Fruit fly (Drosophila melanogaster) whole organism, prepupa: ENCODE data around the gene Eip75B.

Experiments used
- Blimp-1 ChIP-seq: fragments of 200-800 bp; sonication (Bioruptor generic); optimal IDR thresholded peaks from 3 replicates; lab custom pipeline; 2017; ENCODE audit warnings: missing biosample characterization, missing genetic modification characterization, mild to moderate bottlenecking, moderate library complexity, missing genetic modification reagents
- CG10631 ChIP-seq: fragments of 200-800 bp; sonication (Bioruptor generic); optimal IDR thresholded peaks from 2 replicates; lab custom pipeline; 2016; ENCODE audit warnings: missing biosample characterization, missing genetic modification characterization
- CG10669 ChIP-seq: fragments of 200-800 bp; sonication (Bioruptor generic); optimal IDR thresholded peaks from 3 replicates; lab custom pipeline; 2018; ENCODE audit warnings: missing biosample characterization, mild to moderate bottlenecking, missing genetic modification characterization, moderate library complexity
- CG11762 ChIP-seq: fragments of 200-800 bp; sonication (Bioruptor generic); optimal IDR thresholded peaks from 3 replicates; lab custom pipeline; 2016; ENCODE audit warnings: missing biosample characterization, missing genetic modification characterization; ENCODE audit not compliant: insufficient read depth
- CG11902 ChIP-seq: fragments of 200-800 bp; sonication (Bioruptor generic); optimal IDR thresholded peaks from 3 replicates; lab custom pipeline; 2016; ENCODE audit warnings: missing biosample characterization, missing genetic modification characterization
- CG15336 ChIP-seq: fragments of 200-800 bp; sonication (Bioruptor generic); IDR thresholded peaks from 2 replicates; pipeline ENCODE4 v1.3.6; 2022; ENCODE audit warnings: missing biosample characterization, missing genetic modification characterization
- CG1621 ChIP-seq: fragments of 200-800 bp; sonication (Bioruptor generic); optimal IDR thresholded peaks from 3 replicates; lab custom pipeline; 2018; ENCODE audit warnings: missing biosample characterization, mild to moderate bottlenecking, missing genetic modification characterization
- CG16779 ChIP-seq: fragments of 200-800 bp; sonication (Bioruptor generic); optimal IDR thresholded peaks from 3 replicates; lab custom pipeline; 2017; ENCODE audit warnings: missing biosample characterization, mild to moderate bottlenecking, missing genetic modification characterization
- CG32006 ChIP-seq: fragments of 200-800 bp; sonication (Bioruptor generic); optimal IDR thresholded peaks from 3 replicates; lab custom pipeline; 2017; ENCODE audit warnings: missing biosample characterization, mild to moderate bottlenecking, missing genetic modification characterization
- CG34406 ChIP-seq: fragments of 200-800 bp; sonication (Bioruptor generic); optimal IDR thresholded peaks from 3 replicates; lab custom pipeline; 2016; ENCODE audit warnings: missing biosample characterization, missing genetic modification characterization
- CG3919 ChIP-seq: fragments of 200-800 bp; sonication (Bioruptor generic); optimal IDR thresholded peaks from 3 replicates; lab custom pipeline; 2016; ENCODE audit warnings: missing biosample characterization, missing genetic modification characterization
- CG4318 ChIP-seq: fragments of 200-800 bp; sonication (Bioruptor generic); optimal IDR thresholded peaks from 3 replicates; lab custom pipeline; 2017; ENCODE audit warnings: missing biosample characterization, mild to moderate bottlenecking, missing genetic modification characterization
- CG6163 ChIP-seq: fragments of 200-800 bp; sonication (Bioruptor generic); IDR thresholded peaks from 3 replicates; pipeline ENCODE4 v1.3.6; 2022; ENCODE audit warnings: missing biosample characterization, missing genetic modification characterization
- CG6276 ChIP-seq: fragments of 200-800 bp; sonication (Bioruptor generic); optimal IDR thresholded peaks from 2 replicates; lab custom pipeline; 2017; ENCODE audit warnings: missing biosample characterization, mild to moderate bottlenecking, missing genetic modification characterization
- CG6792 ChIP-seq: fragments of 200-800 bp; sonication (Bioruptor generic); optimal IDR thresholded peaks from 3 replicates; lab custom pipeline; 2016; ENCODE audit warnings: missing biosample characterization, missing genetic modification characterization
- CG6808 ChIP-seq: fragments of 200-800 bp; sonication (Bioruptor generic); optimal IDR thresholded peaks from 3 replicates; lab custom pipeline; 2017; ENCODE audit warnings: missing biosample characterization, missing genetic modification characterization, mild to moderate bottlenecking, moderate library complexity, missing genetic modification reagents
- CG7368 ChIP-seq: fragments of 200-800 bp; sonication (Bioruptor generic); optimal IDR thresholded peaks from 3 replicates; lab custom pipeline; 2016; ENCODE audit warnings: missing biosample characterization, missing genetic modification characterization
- CG8119 ChIP-seq: fragments of 200-800 bp; sonication (Bioruptor generic); IDR thresholded peaks from 3 replicates; pipeline ENCODE4 v1.3.6; 2022; ENCODE audit warnings: missing biosample characterization, missing genetic modification characterization
- CG8319 ChIP-seq: fragments of 200-800 bp; sonication (Bioruptor generic); optimal IDR thresholded peaks from 3 replicates; lab custom pipeline; 2016; ENCODE audit warnings: missing biosample characterization, missing genetic modification characterization
- CG8632 ChIP-seq: fragments of 200-800 bp; sonication (Bioruptor generic); optimal IDR thresholded peaks from 3 replicates; lab custom pipeline; 2016; ENCODE audit warnings: missing biosample characterization, missing genetic modification characterization
- CG9139 ChIP-seq: fragments of 200-800 bp; sonication (Bioruptor generic); optimal IDR thresholded peaks from 3 replicates; lab custom pipeline; 2017; ENCODE audit warnings: missing biosample characterization, mild to moderate bottlenecking, missing genetic modification characterization
- Eip75B ChIP-seq: fragments of 200-800 bp; sonication (Bioruptor generic); optimal IDR thresholded peaks from 3 replicates; lab custom pipeline; 2016; ENCODE audit warnings: missing biosample characterization, missing genetic modification characterization
- Eip93F ChIP-seq: fragments of 200-800 bp; sonication (Bioruptor generic); optimal IDR thresholded peaks from 2 replicates; lab custom pipeline; 2016; ENCODE audit warnings: missing biosample characterization, mild to moderate bottlenecking, missing genetic modification characterization
- Hr38 ChIP-seq: sonication (Bioruptor generic); optimal IDR thresholded peaks from 2 replicates; lab custom pipeline; 2016; ENCODE audit warnings: missing biosample characterization, missing genetic modification characterization
- Hr39 ChIP-seq: fragments of 200-800 bp; sonication (Bioruptor generic); optimal IDR thresholded peaks from 2 replicates; lab custom pipeline; 2016; ENCODE audit warnings: missing biosample characterization, missing genetic modification characterization
- Hr4 ChIP-seq: fragments of 200-800 bp; sonication (Bioruptor generic); optimal IDR thresholded peaks from 3 replicates; lab custom pipeline; 2016; ENCODE audit warnings: missing biosample characterization, missing genetic modification characterization
- Lpt ChIP-seq: fragments of 200-800 bp; sonication (Bioruptor generic); optimal IDR thresholded peaks from 3 replicates; lab custom pipeline; 2016; ENCODE audit warnings: missing biosample characterization, missing genetic modification characterization
- Met ChIP-seq: fragments of 200-800 bp; sonication (Bioruptor generic); optimal IDR thresholded peaks from 3 replicates; lab custom pipeline; 2016; ENCODE audit warnings: missing biosample characterization, missing genetic modification characterization
- OdsH ChIP-seq: fragments of 200-800 bp; sonication (Bioruptor generic); optimal IDR thresholded peaks from 3 replicates; lab custom pipeline; 2016; ENCODE audit warnings: missing biosample characterization, missing genetic modification characterization
- Smox ChIP-seq: fragments of 200-800 bp; sonication (Bioruptor generic); optimal IDR thresholded peaks from 3 replicates; lab custom pipeline; 2016; ENCODE audit warnings: missing biosample characterization, missing genetic modification characterization
- Sox15 ChIP-seq: fragments of 200-800 bp; sonication (Bioruptor generic); optimal IDR thresholded peaks from 3 replicates; lab custom pipeline; 2016; ENCODE audit warnings: missing biosample characterization, missing genetic modification characterization
- acj6 ChIP-seq: fragments of 200-800 bp; sonication (Bioruptor generic); optimal IDR thresholded peaks from 3 replicates; lab custom pipeline; 2016; ENCODE audit warnings: missing biosample characterization, missing genetic modification characterization
- cyc ChIP-seq: fragments of 200-800 bp; sonication (Bioruptor generic); optimal IDR thresholded peaks from 3 replicates; lab custom pipeline; 2016; ENCODE audit warnings: missing biosample characterization, missing genetic modification characterization
- dac ChIP-seq: fragments of 200-800 bp; sonication (Bioruptor generic); optimal IDR thresholded peaks from 2 replicates; lab custom pipeline; 2017; ENCODE audit warnings: missing biosample characterization, mild to moderate bottlenecking, missing genetic modification characterization
- dsx ChIP-seq: fragments of 200-800 bp; optimal IDR thresholded peaks from 3 replicates; lab custom pipeline; 2019; ENCODE audit warnings: missing biosample characterization, mild to moderate bottlenecking, missing genetic modification characterization, moderate library complexity; ENCODE audit not compliant: poor library complexity, severe bottlenecking
- esn ChIP-seq: fragments of 200-800 bp; sonication (Bioruptor generic); optimal IDR thresholded peaks from 2 replicates; lab custom pipeline; 2016; ENCODE audit warnings: missing biosample characterization, mild to moderate bottlenecking, missing genetic modification characterization, moderate library complexity
- fd59A ChIP-seq: fragments of 200-800 bp; sonication (Bioruptor generic); optimal IDR thresholded peaks from 2 replicates; lab custom pipeline; 2017; ENCODE audit warnings: missing biosample characterization, mild to moderate bottlenecking, missing genetic modification characterization, missing genetic modification reagents
- fd85E ChIP-seq: fragments of 200-800 bp; sonication (Bioruptor generic); optimal IDR thresholded peaks from 3 replicates; lab custom pipeline; 2016; ENCODE audit warnings: missing biosample characterization, missing genetic modification characterization
- lz ChIP-seq: fragments of 200-800 bp; sonication (Bioruptor generic); optimal IDR thresholded peaks from 3 replicates; lab custom pipeline; 2016; ENCODE audit warnings: missing biosample characterization, missing genetic modification characterization
- pdm3 ChIP-seq: fragments of 200-800 bp; sonication (Bioruptor generic); optimal IDR thresholded peaks from 3 replicates; lab custom pipeline; 2016; ENCODE audit warnings: missing biosample characterization, missing genetic modification characterization
- salr ChIP-seq, 2 experiments: fragments of 200-800 bp; sonication (Bioruptor generic); optimal IDR thresholded peaks; 3 replicates each; lab custom pipeline; 2016 to 2018; ENCODE audit warnings: missing biosample characterization in 2 of 2, missing genetic modification characterization in 2 of 2, mild to moderate bottlenecking in 1 of 2
- ss ChIP-seq, 2 experiments: fragments of 200-800 bp; sonication (Bioruptor generic); optimal IDR thresholded peaks; 2 replicates in 1 of 2; 3 replicates in 1 of 2; lab custom pipeline; 2017 to 2018; ENCODE audit warnings: mild to moderate bottlenecking in 2 of 2, missing biosample characterization in 2 of 2, missing genetic modification characterization in 2 of 2, moderate library complexity in 1 of 2
- svp ChIP-seq: fragments of 200-800 bp; sonication (Bioruptor generic); peaks from one replicate; lab custom pipeline; 2016; ENCODE audit warnings: missing biosample characterization, missing genetic modification characterization
- vri ChIP-seq: fragments of 200-800 bp; sonication (Bioruptor generic); optimal IDR thresholded peaks from 3 replicates; lab custom pipeline; 2016; ENCODE audit warnings: missing biosample characterization, mild to moderate bottlenecking, missing genetic modification characterization

Eip75B gene

DNA sequence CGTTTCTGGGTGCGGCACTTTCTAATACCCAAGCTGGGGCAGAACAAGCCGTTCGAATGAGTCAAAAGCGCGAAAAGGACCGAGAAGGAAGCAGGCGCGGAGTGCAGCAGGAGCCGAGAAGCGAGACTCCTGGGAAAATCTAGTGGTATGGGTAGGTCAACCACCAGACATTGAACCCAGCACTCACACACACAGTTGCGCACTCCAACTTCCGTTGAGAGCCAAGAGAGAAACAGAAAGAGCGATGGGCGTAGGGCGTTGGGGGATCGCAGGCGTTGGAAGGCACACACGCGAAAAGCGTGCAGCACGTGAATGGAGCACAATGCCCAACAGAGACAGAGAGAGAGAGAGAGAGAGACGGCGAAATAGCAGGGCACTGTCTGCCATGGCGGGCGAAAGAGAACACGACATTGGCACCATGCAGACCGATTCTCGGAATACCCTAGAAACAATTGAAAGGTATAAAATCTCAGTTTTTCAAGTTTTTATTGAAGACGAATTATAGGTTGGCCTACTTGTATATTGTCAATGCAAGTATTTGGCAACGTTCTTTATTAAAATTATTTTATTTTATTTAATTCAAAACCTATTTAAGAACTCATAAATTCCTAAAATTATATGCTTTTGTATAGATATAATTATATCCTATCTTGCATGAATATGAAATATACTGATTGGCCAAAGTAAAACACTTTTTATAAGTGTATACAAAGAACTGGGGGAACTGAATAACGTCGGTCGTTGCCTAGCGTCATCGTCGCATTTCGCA, 13.3 kb upstream of the Eip75B start (continued):
- TF ChIP-seq Eip75B (peak; percentile 72), vri (GFP tag; lab: Kevin White, UChicago) (no peak), esn (GFP tag; lab: Kevin White, UChicago) (peak; percentile 67), CG4318 (GFP tag; lab: Kevin White, UChicago) (peak; percentile 96), CG9139 (GFP tag; lab: Kevin White, UChicago) (peak; percentile 96), CG8319 (GFP tag; lab: Kevin White, UChicago) (peak; percentile 64), Met (GFP tag; lab: Kevin White, UChicago) (peak; percentile 46), CG8632 (GFP tag; lab: Kevin White, UChicago) (peak; percentile 92), Blimp-1 (GFP tag; lab: Kevin White, UChicago) (peak; percentile 57), Hr4 (peak; percentile 79), CG3919 (GFP tag; lab: Kevin White, UChicago) (peak; percentile 91), Sox15 (peak; percentile 86), Hr39 (GFP tag; lab: Kevin White, UChicago) (peak; percentile 34), CG10669 (GFP tag; lab: Kevin White, UChicago) (peak; percentile 95), CG10631 (peak; percentile 97), salr (GFP tag; optimal IDR thresholded peaks at IDR 0.05; lab: Kevin White, UChicago) (peak; percentile 87 to 97), Hr38 (GFP tag; lab: Kevin White, UChicago) (no peak), acj6 (peak; percentile 92), svp (GFP tag; lab: Kevin White, UChicago) (peak; percentile 82), Lpt (peak; percentile 89), ss (GFP tag; optimal IDR thresholded peaks at IDR 0.05; lab: Kevin White, UChicago) (peak; percentile 97 to 98), CG6276 (peak; percentile 96), CG6808 (peak; percentile 96), CG11902 (GFP tag; lab: Kevin White, UChicago) (peak; percentile 83)

DNA sequence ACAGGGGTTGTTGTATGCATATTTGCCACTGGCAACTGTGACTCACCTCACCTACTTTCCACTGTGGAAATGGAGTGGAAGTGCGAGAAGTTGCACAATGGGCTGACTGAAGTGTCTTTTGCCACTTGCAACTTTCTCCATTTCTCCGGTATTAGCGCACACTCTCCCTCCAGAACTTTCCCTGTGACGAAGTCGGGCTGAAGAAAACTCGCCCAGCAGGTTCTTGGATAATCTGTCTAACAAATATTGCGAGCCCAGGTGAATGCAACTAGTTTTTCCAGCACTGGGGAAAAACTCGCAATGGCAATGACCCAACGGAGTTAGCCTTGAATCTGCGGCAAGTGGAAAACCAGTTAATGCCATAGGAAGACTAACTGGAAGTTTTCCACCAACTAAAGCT, 12.2 kb upstream of the Eip75B start:
- peak in 1 of 2 experiments; percentile 4 for TF ChIP-seq ss (GFP tag; optimal IDR thresholded peaks at IDR 0.05; lab: Kevin White, UChicago)
- peak; percentile 27; the same call in 1 of the 2 replicates for TF ChIP-seq CG15336
- TF ChIP-seq CG6276 = peak; percentile 39
- no peak for TF ChIP-seq cyc (GFP tag; lab: Kevin White, UChicago)
- no peak for TF ChIP-seq CG3919 (GFP tag; lab: Kevin White, UChicago)
- no peak for TF ChIP-seq CG16779 (tag; lab: Kevin White, UChicago)
- TF ChIP-seq Eip75B = peak; percentile 4
- peak; percentile 31 for TF ChIP-seq CG32006 (GFP tag; lab: Kevin White, UChicago)

DNA sequence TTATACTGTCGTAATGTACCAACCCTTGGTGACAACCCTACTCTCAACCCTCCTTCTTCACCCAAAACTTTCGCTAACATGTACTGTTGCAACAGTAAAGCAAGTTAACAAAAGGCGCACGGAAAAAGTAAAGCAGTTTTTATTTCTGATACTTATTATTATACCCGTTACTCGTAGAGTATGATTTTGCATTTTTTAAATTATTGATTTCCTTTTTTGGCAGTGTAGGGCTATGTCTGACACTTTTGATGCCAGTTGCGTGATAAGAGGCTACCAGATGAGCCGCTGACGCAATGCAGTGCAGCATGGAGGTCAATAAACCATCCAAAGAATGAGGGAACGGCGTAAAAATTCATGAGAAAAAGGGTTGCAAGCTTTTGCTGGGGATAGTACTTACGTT, 11.4 kb upstream of the Eip75B start:
- TF ChIP-seq Hr38 (GFP tag; lab: Kevin White, UChicago) = no peak
- TF ChIP-seq CG10631 = no peak
- peak; percentile 19 for TF ChIP-seq OdsH (GFP tag; lab: Kevin White, UChicago)
- no peak for TF ChIP-seq CG8119 (GFP tag; lab: Robert Waterston, UW)
- TF ChIP-seq CG34406 = no peak
- no peak for TF ChIP-seq CG16779 (tag; lab: Kevin White, UChicago)
- no peak for TF ChIP-seq Lpt
- peak; percentile 19 for TF ChIP-seq vri (GFP tag; lab: Kevin White, UChicago)
- TF ChIP-seq CG8632 (GFP tag; lab: Kevin White, UChicago) = no peak
- TF ChIP-seq dsx = peak; percentile 18
- TF ChIP-seq CG6808 = peak; percentile 7
- no peak for TF ChIP-seq CG10669 (GFP tag; lab: Kevin White, UChicago)
- no peak for TF ChIP-seq CG11902 (GFP tag; lab: Kevin White, UChicago)
- TF ChIP-seq CG32006 (GFP tag; lab: Kevin White, UChicago) = peak; percentile 44
- peak; percentile 6 for TF ChIP-seq CG1621 (tag; lab: Kevin White, UChicago)
- no peak for TF ChIP-seq dac (GFP tag; lab: Kevin White, UChicago)
- peak; percentile 16 for TF ChIP-seq pdm3
- no peak for TF ChIP-seq fd85E (GFP tag; lab: Kevin White, UChicago)
- no peak for TF ChIP-seq ss (GFP tag; optimal IDR thresholded peaks at IDR 0.05; lab: Kevin White, UChicago)
- no peak for TF ChIP-seq CG9139 (GFP tag; lab: Kevin White, UChicago)
- TF ChIP-seq lz = no peak
- peak; percentile 15 for TF ChIP-seq CG7368 (GFP tag; lab: Kevin White, UChicago)
- TF ChIP-seq Smox (GFP tag; lab: Kevin White, UChicago) = no peak
- no peak for TF ChIP-seq CG6792 (GFP tag; lab: Kevin White, UChicago)
- no peak for TF ChIP-seq Sox15
- no peak for TF ChIP-seq CG6163 (GFP tag; lab: Robert Waterston, UW)
- no peak for TF ChIP-seq acj6
- no peak for TF ChIP-seq fd59A (GFP tag; lab: Kevin White, UChicago)
- TF ChIP-seq CG11762 (GFP tag; lab: Kevin White, UChicago) = no peak
- no peak for TF ChIP-seq CG15336
- no peak for TF ChIP-seq Eip93F (GFP tag; lab: Kevin White, UChicago)
